Fruit fly (Drosophila melanogaster): ENCODE measurements around the gene Hsp27.
A peak's percentile ranks its signal among the peaks of the same experiment; 100 is the strongest.

Gene Hsp27

DNA sequence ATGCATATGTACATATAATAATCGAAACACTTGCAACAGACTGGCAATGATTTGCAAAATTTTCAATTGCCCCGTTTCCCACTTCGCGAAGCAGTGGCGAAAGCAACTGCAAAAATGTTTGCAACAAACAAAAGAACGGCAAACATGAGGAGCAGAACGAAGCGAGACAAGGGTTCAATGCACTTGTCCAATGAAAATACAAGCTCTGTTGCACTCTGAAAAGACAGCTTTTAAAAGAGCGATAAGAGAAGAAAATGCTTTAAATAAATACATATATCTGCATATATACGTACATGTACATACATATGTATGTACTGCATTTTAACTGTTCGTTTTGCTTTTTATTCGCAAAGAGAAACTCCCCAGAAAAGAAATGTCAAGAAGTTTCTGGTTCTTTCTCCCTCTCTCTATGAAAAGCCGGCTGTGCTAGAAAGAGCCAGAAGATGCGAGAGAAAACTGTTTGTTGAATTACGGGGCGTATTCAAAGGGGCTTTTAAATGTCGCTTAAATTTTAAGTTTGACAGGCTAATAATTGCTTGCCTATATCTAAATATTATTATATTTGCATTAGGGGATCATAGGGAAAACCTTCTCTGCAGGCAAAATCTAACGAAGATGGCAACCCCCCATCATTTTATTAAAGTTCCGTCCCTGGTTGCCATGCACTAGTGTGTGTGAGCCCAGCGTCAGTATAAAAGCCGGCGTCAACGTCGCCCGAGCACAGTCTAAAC is at the start of gene Hsp27:
Gene Hsp27 (plus strand): TSS at position 719 of the 731 bp plus-strand sequence.
- TF ChIP-seq noc (tag; optimal IDR thresholded peaks at IDR 0.05): peak; percentile 98

DNA sequence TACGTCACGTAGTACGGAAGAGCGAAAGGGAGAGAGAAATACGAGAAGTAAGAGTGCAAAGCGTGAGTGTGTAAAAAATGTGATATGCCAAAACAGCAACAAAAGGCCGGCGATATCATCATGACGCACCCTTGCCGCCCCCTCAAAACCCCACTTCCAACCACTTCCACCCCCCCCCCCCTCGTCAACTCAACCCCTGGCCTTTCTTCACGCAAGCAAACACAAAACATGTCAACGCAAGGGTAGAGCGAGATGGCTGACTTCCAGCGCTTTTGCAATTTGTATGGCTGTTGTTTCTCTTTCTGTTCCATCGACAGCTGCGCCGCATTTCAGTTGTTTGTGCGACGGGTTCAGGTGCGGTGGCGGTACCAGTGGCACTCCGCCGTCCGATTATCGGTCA is 48.2 kb upstream of the Hsp27 start:
- peak; percentile 24 for TF ChIP-seq noc (tag; optimal IDR thresholded peaks at IDR 0.05)

- TF ChIP-seq noc (tag; optimal IDR thresholded peaks at IDR 0.05): no peak
These were observed 45.9 kb upstream of the Hsp27 start for dm6 chr3L:9337942-9338468.

DNA sequence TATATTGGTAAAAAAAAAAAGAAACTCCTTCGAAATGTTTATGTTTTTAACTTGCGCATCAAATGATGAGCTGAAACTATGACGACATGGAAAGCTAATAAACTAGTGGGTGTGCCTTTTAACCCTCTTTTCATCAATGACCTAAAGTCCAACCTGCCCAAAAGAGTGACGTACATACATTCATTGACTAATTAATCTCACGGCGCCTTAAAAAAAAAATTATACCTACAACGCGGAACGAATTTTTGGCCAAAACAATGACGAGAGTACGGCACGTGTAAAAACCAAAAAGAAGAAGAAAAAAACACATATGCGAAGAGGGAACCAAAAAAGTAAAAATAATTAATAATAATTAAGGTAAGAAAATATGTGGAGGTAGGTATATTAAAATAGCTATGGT is 45.4 kb upstream of the Hsp27 start, which contains the start of gene PGRP-LC:
Gene PGRP-LC (plus strand): TSS at position 301 of the 400 bp plus-strand sequence.
- no peak for TF ChIP-seq noc (tag; optimal IDR thresholded peaks at IDR 0.05)

dm6 chr3L:9339021-9339420 is 44.8 kb upstream of the Hsp27 start:
- peak; percentile 70 for TF ChIP-seq noc (tag; optimal IDR thresholded peaks at IDR 0.05)

dm6 chr3L:9340232-9340631 is 43.6 kb upstream of the Hsp27 start:
- TF ChIP-seq noc (tag; optimal IDR thresholded peaks at IDR 0.05): no peak

DNA sequence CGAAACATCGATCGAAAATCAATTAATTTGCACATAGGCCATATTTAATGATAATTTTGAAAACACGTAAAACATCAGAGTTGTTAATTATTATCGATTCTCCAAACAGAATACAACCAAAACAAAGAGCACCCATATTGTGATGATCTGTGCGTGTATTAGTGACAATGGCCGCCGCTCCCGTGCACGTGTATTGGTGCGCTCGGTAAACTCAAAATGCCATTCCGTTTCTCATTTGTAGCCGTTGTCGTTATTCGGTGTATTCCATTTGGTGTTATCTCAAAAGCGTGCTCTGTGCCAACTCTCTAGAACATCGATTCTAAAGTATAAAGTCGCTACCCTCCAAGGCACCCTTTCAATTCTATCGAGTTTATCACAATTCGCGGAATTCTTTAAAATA is 43.0 kb upstream of the Hsp27 start:
- no peak for TF ChIP-seq noc (tag; optimal IDR thresholded peaks at IDR 0.05)

- no peak for TF ChIP-seq noc (tag; optimal IDR thresholded peaks at IDR 0.05)
These were observed 39.9 kb upstream of the Hsp27 start for dm6 chr3L:9343963-9344362.

DNA sequence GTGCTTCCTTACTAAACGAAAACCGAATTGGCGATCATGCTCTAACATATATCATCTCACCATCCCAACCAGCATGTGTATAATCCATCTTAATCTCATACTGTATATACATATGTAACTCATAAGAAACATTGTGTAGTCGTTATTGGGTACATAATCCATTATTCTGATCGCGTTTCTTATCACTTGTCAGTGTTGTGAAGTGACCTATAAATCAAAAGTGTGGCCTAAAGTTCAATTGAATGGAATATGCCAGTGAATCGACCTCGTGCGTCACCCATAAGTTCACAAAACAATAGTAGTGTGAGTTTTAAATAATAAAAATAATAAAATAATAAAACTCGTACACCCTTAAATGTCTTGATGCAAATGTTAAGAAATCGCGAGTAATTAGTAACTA is 38.7 kb upstream of the Hsp27 start:
- TF ChIP-seq noc (tag; optimal IDR thresholded peaks at IDR 0.05): no peak

- peak; percentile 52 for TF ChIP-seq noc (tag; optimal IDR thresholded peaks at IDR 0.05)
These were observed 34.5 kb upstream of the Hsp27 start, which contains the start of gene PGRP-LF for dm6 chr3L:9349314-9349733. PGRP-LF (plus strand) TSS chr3L:9349609.

dm6 chr3L:9353733-9354132 is 30.1 kb upstream of the Hsp27 start, which contains the start of gene CG32040:
CG32040 (plus strand) TSS chr3L:9354033.
- no peak for TF ChIP-seq noc (tag; optimal IDR thresholded peaks at IDR 0.05)

dm6 chr3L:9355555-9355954 is 28.3 kb upstream of the Hsp27 start:
- TF ChIP-seq noc (tag; optimal IDR thresholded peaks at IDR 0.05): no peak

DNA sequence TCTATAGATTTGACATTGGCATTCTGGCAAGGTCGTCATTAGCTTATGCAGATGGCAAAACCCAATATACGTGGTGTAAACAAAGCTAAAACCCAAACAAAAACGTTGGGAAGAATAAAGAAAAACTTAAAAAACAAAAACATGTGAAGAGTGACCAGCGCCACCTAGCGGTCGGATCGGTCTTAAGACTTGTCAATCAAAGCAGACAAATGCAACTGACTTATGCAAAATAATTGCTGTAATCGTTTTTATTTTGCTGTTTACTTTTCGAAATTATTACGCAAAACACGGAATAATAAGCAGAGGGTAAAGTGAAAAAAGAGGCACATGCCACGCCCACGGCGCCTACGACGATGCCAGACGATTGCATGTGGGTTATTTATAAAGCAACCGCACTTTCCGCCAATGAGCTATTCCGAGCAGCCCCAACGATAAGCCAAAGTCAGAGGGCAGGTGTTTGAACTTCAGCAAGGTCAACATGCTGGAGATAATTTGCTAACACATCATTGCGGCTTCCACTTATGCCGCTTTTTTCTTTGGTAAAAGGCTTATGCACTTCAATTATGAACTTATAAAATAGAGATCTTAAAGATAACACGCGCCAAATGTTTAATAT is 27.6 kb upstream of the Hsp27 start:
- TF ChIP-seq noc (tag; optimal IDR thresholded peaks at IDR 0.05): no peak

- TF ChIP-seq noc (tag; optimal IDR thresholded peaks at IDR 0.05): peak; percentile 37
These were observed 25.8 kb upstream of the Hsp27 start for dm6 chr3L:9357830-9358712.

- TF ChIP-seq noc (tag; optimal IDR thresholded peaks at IDR 0.05): no peak
These were observed 25.2 kb upstream of the Hsp27 start, which contains the start of the genes UGP and Svip for dm6 chr3L:9358713-9359040. UGP (minus strand) TSS chr3L:9358935. Svip (plus strand) TSS chr3L:9358999.

DNA sequence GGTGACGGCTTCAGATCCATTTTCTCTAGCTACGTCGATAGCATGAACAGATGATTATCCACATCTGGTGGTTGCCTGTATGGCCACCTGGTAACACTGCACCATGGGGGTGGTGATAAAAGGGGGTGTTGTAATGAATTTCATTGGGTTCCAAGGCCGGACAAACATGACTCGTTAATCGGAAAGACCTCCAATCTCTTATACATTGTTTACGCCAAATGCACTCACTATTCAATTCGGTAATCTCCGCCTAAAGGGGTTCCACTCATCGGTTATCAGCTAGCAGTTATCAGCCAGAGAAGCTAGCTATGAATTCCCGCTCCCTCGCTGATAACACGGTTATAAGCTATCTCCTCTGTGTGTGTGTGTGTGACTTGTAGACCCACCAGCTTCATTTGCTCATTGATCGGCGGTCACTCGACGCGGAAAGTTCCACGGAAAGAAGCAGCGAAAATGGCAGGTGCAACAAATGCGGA is 23.6 kb upstream of the Hsp27 start, which contains the start of gene Pdxk:
Gene Pdxk (plus strand): TSS at position 100 of the 476 bp plus-strand sequence.
- TF ChIP-seq noc (tag; optimal IDR thresholded peaks at IDR 0.05): peak; percentile 77

Data from whole organism, larva.